Worm (Caenorhabditis elegans): Measurements from ENCODE around the gene unc-49.

The unc-49 gene

DNA sequence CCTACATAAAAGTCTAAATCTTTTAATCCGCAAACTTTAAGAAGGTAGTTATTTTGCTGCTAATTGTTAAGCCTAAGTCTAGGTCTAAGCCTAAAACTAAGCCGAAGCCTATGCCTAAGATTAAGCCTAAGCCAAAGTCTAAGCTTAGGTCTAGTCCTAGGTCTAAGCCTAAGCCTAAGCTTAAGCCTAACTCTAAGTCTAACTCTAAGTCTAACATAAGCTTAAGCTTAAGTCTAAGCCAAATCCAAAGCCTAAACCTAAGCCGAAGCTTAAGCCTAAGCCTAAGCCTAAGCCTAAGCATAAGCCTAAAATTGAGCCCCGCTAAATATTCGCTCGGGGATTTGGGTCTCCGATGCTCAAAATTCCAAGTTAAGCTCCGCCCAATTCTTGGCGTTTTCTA lies 657 bp downstream of the unc-49 start:
- TF ChIP-seq lin-32 (GFP tag; optimal IDR thresholded peaks at IDR 0.05) (no peak), blmp-1 (tag; optimal IDR thresholded peaks at IDR 0.05) (no peak), sem-2 (GFP tag; optimal IDR thresholded peaks at IDR 0.05) (no peak), flh-1 (GFP tag; optimal IDR thresholded peaks at IDR 0.05) (no peak), nhr-28 (tag; optimal IDR thresholded peaks at IDR 0.05) (no peak), unc-62 (GFP tag; optimal IDR thresholded peaks at IDR 0.05) (no peak), nhr-2 (tag; optimal IDR thresholded peaks at IDR 0.05) (no peak), unc-120 (tag; optimal IDR thresholded peaks at IDR 0.05; ENCODE audit: poor library complexity, severe bottlenecking) (no peak), pha-4 (tag; optimal IDR thresholded peaks at IDR 0.05) (no peak), elt-3 (tag; optimal IDR thresholded peaks at IDR 0.05) (no peak)

DNA sequence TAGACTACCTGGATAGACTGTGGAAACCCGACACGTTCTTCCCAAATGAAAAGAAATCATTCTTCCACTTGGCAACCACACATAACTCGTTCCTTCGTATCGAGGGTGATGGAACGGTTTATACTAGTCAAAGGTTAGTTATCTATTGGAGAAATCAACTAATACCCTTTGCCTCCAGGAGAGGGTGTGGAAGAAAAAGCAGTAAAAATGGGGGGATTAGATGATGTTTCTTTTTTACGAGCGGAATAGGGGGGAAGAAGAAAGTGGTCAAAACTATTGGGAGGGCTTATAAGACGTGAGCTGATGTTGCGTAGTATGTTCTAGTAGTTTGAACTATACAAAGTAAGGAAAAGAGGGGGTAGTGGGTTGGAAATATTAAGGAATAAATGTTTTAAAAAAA lies 2.5 kb downstream of the unc-49 start:
- TF ChIP-seq ces-1 (GFP tag; optimal IDR thresholded peaks at IDR 0.05) (no peak), pha-4 (tag; optimal IDR thresholded peaks at IDR 0.05) (no peak), mep-1 (tag; optimal IDR thresholded peaks at IDR 0.05) (no peak), ceh-39 (tag; optimal IDR thresholded peaks at IDR 0.05) (no peak), nhr-237 (tag; optimal IDR thresholded peaks at IDR 0.05) (no peak), nhr-2 (tag; optimal IDR thresholded peaks at IDR 0.05) (no peak)

DNA sequence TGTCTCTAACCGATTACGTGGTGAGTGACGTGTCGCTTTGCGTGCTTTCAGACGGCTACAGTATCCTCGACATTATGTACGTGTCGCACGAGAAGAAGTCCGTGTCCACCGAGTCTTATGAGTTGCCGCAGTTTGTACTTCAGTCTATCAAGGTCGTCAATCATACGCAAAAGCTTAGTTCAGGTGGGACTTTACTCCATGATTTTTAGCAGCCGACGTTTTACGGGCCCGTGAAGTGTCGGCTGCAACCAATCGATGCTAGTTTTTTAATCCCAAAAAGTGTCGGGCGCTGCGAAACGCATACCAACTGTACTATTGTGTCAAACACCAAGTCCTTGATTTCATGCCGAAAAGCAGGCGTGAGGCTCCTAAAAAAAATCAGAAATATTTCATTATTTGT lies 4.3 kb downstream of the unc-49 start:
- TF ChIP-seq unc-120 (tag; optimal IDR thresholded peaks at IDR 0.05; ENCODE audit: poor library complexity, severe bottlenecking) (no peak), ceh-39 (tag; optimal IDR thresholded peaks at IDR 0.05) (no peak), lsy-2 (tag; optimal IDR thresholded peaks at IDR 0.05) (no peak), cnd-1 (tag; optimal IDR thresholded peaks at IDR 0.05) (no peak), pha-4 (tag; optimal IDR thresholded peaks at IDR 0.05) (no peak), unc-62 (GFP tag; optimal IDR thresholded peaks at IDR 0.05) (no peak), mls-2 (tag; optimal IDR thresholded peaks at IDR 0.05) (no peak), nhr-12 (tag; optimal IDR thresholded peaks at IDR 0.05) (no peak), elt-3 (tag; optimal IDR thresholded peaks at IDR 0.05) (no peak), tbx-8 (GFP tag; optimal IDR thresholded peaks at IDR 0.05) (no peak), flh-1 (GFP tag; optimal IDR thresholded peaks at IDR 0.05) (no peak), sptf-1 (tag; optimal IDR thresholded peaks at IDR 0.05) (no peak), M03D4.4 (tag; optimal IDR thresholded peaks at IDR 0.05) (no peak), drap-1 (GFP tag; optimal IDR thresholded peaks at IDR 0.05) (no peak), lin-32 (GFP tag; optimal IDR thresholded peaks at IDR 0.05) (no peak), ceh-43 (GFP tag; optimal IDR thresholded peaks at IDR 0.05) (no peak), mab-5 (tag; optimal IDR thresholded peaks at IDR 0.05) (no peak)

DNA sequence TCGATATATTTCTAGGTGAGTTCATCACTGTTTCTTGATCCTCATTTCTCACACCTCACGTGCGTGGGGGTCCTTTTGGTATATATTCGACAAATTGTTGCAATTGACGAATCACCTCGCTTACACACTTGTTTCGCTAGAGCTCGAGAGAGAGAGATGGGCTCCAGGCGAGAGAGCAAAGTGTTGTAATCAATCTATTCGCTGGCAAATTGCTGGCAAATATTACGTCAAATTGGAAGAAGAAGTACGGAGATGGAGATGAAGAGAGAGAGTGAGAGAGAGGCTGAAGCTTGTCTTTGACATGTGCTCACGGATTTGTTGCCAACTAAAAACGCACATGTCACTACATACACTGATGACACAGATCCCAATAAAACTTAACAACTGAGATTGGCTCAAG lies 5.4 kb downstream of the unc-49 start:
- TF ChIP-seq nhr-2 (tag; optimal IDR thresholded peaks at IDR 0.05) = no peak
- peak; percentile 9 for TF ChIP-seq mab-5 (tag; optimal IDR thresholded peaks at IDR 0.05)
- TF ChIP-seq unc-120 (tag; optimal IDR thresholded peaks at IDR 0.05; ENCODE audit: poor library complexity, severe bottlenecking) = peak; percentile 85
- TF ChIP-seq nhr-28 (tag; optimal IDR thresholded peaks at IDR 0.05) = no peak
- TF ChIP-seq hlh-1 (tag; optimal IDR thresholded peaks at IDR 0.05) = peak; percentile 81
- peak; percentile 96 for TF ChIP-seq unc-62 (GFP tag; optimal IDR thresholded peaks at IDR 0.05)

DNA sequence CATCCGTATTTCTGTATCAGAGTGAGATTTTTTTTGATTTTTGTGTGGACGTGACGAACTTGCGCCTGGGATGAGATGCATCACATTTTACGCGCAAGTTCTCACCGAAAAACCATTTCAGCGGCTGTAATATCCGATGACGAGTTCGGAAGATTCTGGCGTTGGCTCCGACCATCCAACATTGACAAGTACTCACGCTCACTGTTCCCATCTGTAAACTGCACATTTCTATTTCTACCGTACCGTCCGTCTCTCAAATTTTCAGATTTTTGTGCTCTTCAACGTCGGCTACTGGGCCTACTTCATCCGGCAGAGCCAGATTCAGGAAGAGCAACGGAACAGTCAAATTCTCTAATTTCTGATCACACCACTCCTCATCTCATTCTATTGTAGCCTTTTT lies 6.9 kb downstream of the unc-49 start:
- TF ChIP-seq flh-1 (GFP tag; optimal IDR thresholded peaks at IDR 0.05) (no peak), nhr-12 (tag; optimal IDR thresholded peaks at IDR 0.05) (no peak), pha-4 (tag; optimal IDR thresholded peaks at IDR 0.05) (no peak), elt-3 (tag; optimal IDR thresholded peaks at IDR 0.05) (no peak), bed-3 (GFP tag; optimal IDR thresholded peaks at IDR 0.05) (no peak), sem-2 (GFP tag; optimal IDR thresholded peaks at IDR 0.05) (no peak), snpc-4 (tag; optimal IDR thresholded peaks at IDR 0.05) (no peak), nhr-2 (tag; optimal IDR thresholded peaks at IDR 0.05) (no peak), lsy-2 (tag; optimal IDR thresholded peaks at IDR 0.05) (no peak), zip-8 (tag; optimal IDR thresholded peaks at IDR 0.05) (no peak), hlh-1 (tag; optimal IDR thresholded peaks at IDR 0.05) (no peak), ztf-11 (tag; optimal IDR thresholded peaks at IDR 0.05) (no peak), M03D4.4 (tag; optimal IDR thresholded peaks at IDR 0.05) (no peak), nhr-28 (tag; optimal IDR thresholded peaks at IDR 0.05) (no peak), nhr-76 (tag; optimal IDR thresholded peaks at IDR 0.05) (no peak), ceh-83 (GFP tag; optimal IDR thresholded peaks at IDR 0.05) (no peak), mep-1 (tag; optimal IDR thresholded peaks at IDR 0.05) (no peak), drap-1 (GFP tag; optimal IDR thresholded peaks at IDR 0.05) (no peak)
